Fruit fly (Drosophila melanogaster): ENCODE results near the gene CG15482.
A peak's percentile ranks its signal among the peaks of the same experiment; 100 is the strongest.

The CG15482 gene

DNA sequence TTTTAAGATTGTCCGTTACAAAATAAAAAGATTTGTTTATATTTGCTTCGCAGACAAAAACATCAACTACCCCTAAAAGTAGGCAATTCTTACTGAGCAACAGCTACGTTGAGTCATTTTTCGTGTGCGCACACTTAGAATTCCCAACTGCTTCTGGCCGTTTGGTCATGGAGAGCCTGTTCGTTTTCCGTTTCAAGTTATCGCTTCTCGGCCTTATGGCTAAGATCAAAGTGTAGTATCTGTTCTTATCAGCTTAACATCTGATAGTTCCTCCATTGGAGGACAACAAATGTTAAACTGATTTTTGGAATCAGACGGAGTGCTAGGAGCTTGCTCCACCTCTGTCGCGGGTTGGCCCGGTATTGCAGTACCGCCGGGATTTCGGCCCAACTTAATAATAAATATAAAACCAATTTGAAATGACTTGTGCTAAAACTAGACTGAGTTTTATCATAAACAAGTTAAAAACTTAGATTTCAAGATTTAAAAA, 4.1 kb upstream of the CG15482 start (continued):
- TF ChIP-seq Pdp1 (GFP tag; optimal IDR thresholded peaks at IDR 0.05) (peak; percentile 50 to 60), stwl (tag; optimal IDR thresholded peaks at IDR 0.05) (peak; percentile 5), Scr (GFP tag; IDR thresholded peaks at IDR 0.05; ENCODE audit: partially characterized antibody) (peak; percentile 47), CG6689 (GFP tag; IDR thresholded peaks at IDR 0.05) (peak; percentile 26; the same call in 1 of the 2 replicates), CG1647 (GFP tag; optimal IDR thresholded peaks at IDR 0.05) (peak; percentile 74), tx (GFP tag; optimal IDR thresholded peaks at IDR 0.05) (peak; percentile 51), chif (GFP tag; optimal IDR thresholded peaks at IDR 0.05) (peak in 1 of 2 experiments; percentile 52), jumu (GFP tag; optimal IDR thresholded peaks at IDR 0.05) (peak; percentile 43), CG10959 (GFP tag; IDR thresholded peaks at IDR 0.05) (peak; percentile 75), pb (GFP tag; optimal IDR thresholded peaks at IDR 0.05) (peak; percentile 42), inv (GFP tag; IDR thresholded peaks at IDR 0.05; ENCODE audit: partially characterized antibody) (peak; percentile 33; the same call in 1 of the 2 replicates), trh (GFP tag; optimal IDR thresholded peaks at IDR 0.05) (peak; percentile 8), CG12659 (GFP tag; optimal IDR thresholded peaks at IDR 0.05) (peak; percentile 41), Max (GFP tag; optimal IDR thresholded peaks at IDR 0.05) (peak; percentile 56), CG17829 (tag; optimal IDR thresholded peaks at IDR 0.05) (peak; percentile 73), CG10267 (tag; optimal IDR thresholded peaks at IDR 0.05) (peak; percentile 7), NC2β (GFP tag; optimal IDR thresholded peaks at IDR 0.05) (peak; percentile 69), CG10209 (GFP tag; optimal IDR thresholded peaks at IDR 0.05) (peak; percentile 59), Stat92E (GFP tag; optimal IDR thresholded peaks at IDR 0.05) (peak in 1 of 3 experiments; percentile 87), CG1603 (tag; optimal IDR thresholded peaks at IDR 0.05) (peak; percentile 46), CG8089 (GFP tag; optimal IDR thresholded peaks at IDR 0.05) (peak; percentile 8), CG15514 (GFP tag; optimal IDR thresholded peaks at IDR 0.05) (peak; percentile 28), so (GFP tag; IDR thresholded peaks at IDR 0.05) (peak; percentile 62; the same call in 1 of the 3 replicates), Spps (tag; optimal IDR thresholded peaks at IDR 0.05) (peak; percentile 15), dmrt99B (tag; optimal IDR thresholded peaks at IDR 0.05) (peak; percentile 65), Camta (GFP tag; optimal IDR thresholded peaks at IDR 0.05) (peak; percentile 50), CG9817 (tag; optimal IDR thresholded peaks at IDR 0.05) (peak; percentile 26), CG12104 (GFP tag; optimal IDR thresholded peaks at IDR 0.05) (peak; percentile 5), kni (GFP tag; optimal IDR thresholded peaks at IDR 0.05) (peak; percentile 95), gro (GFP tag; optimal IDR thresholded peaks at IDR 0.05) (peak; percentile 84), her (GFP tag; optimal IDR thresholded peaks at IDR 0.05) (peak; percentile 73), Hr51 (GFP tag; optimal IDR thresholded peaks at IDR 0.05) (peak in 1 of 2 experiments; percentile 47), bbx (GFP tag; IDR thresholded peaks at IDR 0.05; ENCODE audit: partially characterized antibody) (peak; percentile 77), CG17612 (GFP tag; IDR thresholded peaks at IDR 0.05) (peak; percentile 47; the same call in 1 of the 2 replicates), gce (GFP tag; IDR thresholded peaks at IDR 0.05) (0 out of 3 replicates have a peak, but pooled peaks have one; percentile 55), CG17385 (GFP tag; optimal IDR thresholded peaks at IDR 0.05) (peak; percentile 50), mirr (GFP tag; optimal IDR thresholded peaks at IDR 0.05) (peak; percentile 76), CG14050 (GFP tag; IDR thresholded peaks at IDR 0.05) (0 out of 3 replicates have a peak, but pooled peaks have one; percentile 16), cwo (GFP tag; optimal IDR thresholded peaks at IDR 0.05) (peak; percentile 52), scrt (GFP tag; optimal IDR thresholded peaks at IDR 0.05) (peak; percentile 39), gsb (GFP tag; IDR thresholded peaks at IDR 0.05) (peak; percentile 24; the same call in 1 of the 2 replicates), Bgb (GFP tag; IDR thresholded peaks at IDR 0.05; ENCODE audit: partially characterized antibody) (peak; percentile 73), tin (GFP tag; optimal IDR thresholded peaks at IDR 0.05) (peak; percentile 40), CG1233 (GFP tag; optimal IDR thresholded peaks at IDR 0.05) (peak; percentile 67), gt (GFP tag; IDR thresholded peaks at IDR 0.05) (peak; percentile 44; the same call in 1 of the 2 replicates), CG15696 (tag; optimal IDR thresholded peaks at IDR 0.05) (peak; percentile 73), Dbx (GFP tag; IDR thresholded peaks at IDR 0.05) (peak; percentile 86), CG13296 (GFP tag; optimal IDR thresholded peaks at IDR 0.05) (peak; percentile 25)

Measured in whole organism, embryonic.